Worm (Caenorhabditis elegans) whole organism, early embryonic: ENCODE data around the gene egli-1.

Experiments
- B0310.2 ChIP-seq: sonication (generic microtip); optimal IDR thresholded peaks from 2 replicates; lab custom pipeline; 2016; ENCODE audit warnings: mild to moderate bottlenecking, missing genetic modification characterization, missing compliant biosample characterization
- F13C5.2 ChIP-seq: sonication (generic microtip); optimal IDR thresholded peaks from 2 replicates; lab custom pipeline; 2017; ENCODE audit warnings: mild to moderate bottlenecking, missing genetic modification characterization, inconsistent platforms, missing compliant biosample characterization
- aly-1 ChIP-seq: sonication (generic microtip); optimal IDR thresholded peaks from 2 replicates; lab custom pipeline; 2016; ENCODE audit warnings: missing genetic modification characterization, missing compliant biosample characterization
- ama-1 ChIP-seq: fragments of 150-350 bp; optimal IDR thresholded peaks from 2 replicates; lab custom pipeline; 2014
- ceh-13 ChIP-seq: fragments of 200-800 bp; sonication (Bioruptor generic); optimal IDR thresholded peaks from 2 replicates; lab custom pipeline; 2018; ENCODE audit warnings: mild to moderate bottlenecking, missing genetic modification characterization, missing compliant biosample characterization
- ceh-36 ChIP-seq: sonication (generic microtip); optimal IDR thresholded peaks from 2 replicates; lab custom pipeline; 2016; ENCODE audit warnings: missing genetic modification characterization, inconsistent platforms, missing compliant biosample characterization
- ets-7 ChIP-seq: sonication (generic microtip); optimal IDR thresholded peaks from 2 replicates; lab custom pipeline; 2016; ENCODE audit warnings: missing genotype, missing genetic modification characterization, missing compliant biosample characterization
- flt-1 ChIP-seq: fragments of 200-800 bp; sonication (Bioruptor generic); IDR thresholded peaks from 2 replicates; pipeline ENCODE4 v1.3.6; 2022; ENCODE audit warnings: missing genetic modification characterization, missing compliant biosample characterization
- hmbx-1 ChIP-seq: sonication (generic microtip); optimal IDR thresholded peaks from 2 replicates; lab custom pipeline; 2016; ENCODE audit warnings: mild to moderate bottlenecking, missing genetic modification characterization, missing compliant biosample characterization
- hmg-4 ChIP-seq: fragments of 200-800 bp; sonication (Bioruptor generic); optimal IDR thresholded peaks from 2 replicates; lab custom pipeline; 2018; ENCODE audit warnings: mild to moderate bottlenecking, missing genetic modification characterization, missing compliant biosample characterization
- hnd-1 ChIP-seq: sonication (generic microtip); optimal IDR thresholded peaks from 2 replicates; lab custom pipeline; 2016; ENCODE audit warnings: missing genetic modification characterization, missing compliant biosample characterization
- pes-1 ChIP-seq: fragments of 200-800 bp; sonication (Bioruptor generic); IDR thresholded peaks from 2 replicates; pipeline ENCODE4 v1.3.6; 2022; ENCODE audit warnings: missing genetic modification reagents, missing genetic modification characterization, missing compliant biosample characterization
- scrt-1 ChIP-seq: fragments of 200-800 bp; sonication (Bioruptor generic); IDR thresholded peaks from 2 replicates; pipeline ENCODE4 v1.3.6; 2022; ENCODE audit warnings: missing genetic modification characterization, missing compliant biosample characterization
- sea-1 ChIP-seq: fragments of 200-800 bp; sonication (Bioruptor generic); conservative IDR thresholded peaks from 2 replicates; pipeline ENCODE4 v1.3.6; 2022; ENCODE audit warnings: missing genetic modification characterization, missing compliant biosample characterization
- tbx-11 ChIP-seq: fragments of 200-800 bp; sonication (Bioruptor generic); IDR thresholded peaks from 2 replicates; pipeline ENCODE4 v1.3.6; 2022; ENCODE audit warnings: missing genetic modification characterization, missing compliant biosample characterization
- tbx-37 ChIP-seq: fragments of 200-800 bp; sonication (Bioruptor generic); conservative IDR thresholded peaks from 2 replicates; pipeline ENCODE4 v1.3.6; 2022; ENCODE audit warnings: missing genetic modification reagents, missing genetic modification characterization, missing compliant biosample characterization
- tra-4 ChIP-seq: sonication (generic microtip); optimal IDR thresholded peaks from 2 replicates; lab custom pipeline; 2017; ENCODE audit warnings: missing genetic modification characterization, missing compliant biosample characterization

Gene egli-1

ce11 chrII:9306835-9307234 is 16.9 kb upstream of the egli-1 start:
- TF ChIP-seq sea-1 (GFP tag; lab: Robert Waterston, UW) = no peak
- TF ChIP-seq hmbx-1 = no peak
- no peak for TF ChIP-seq ets-7 (tag; lab: Kevin White, UChicago)
- TF ChIP-seq tbx-11 (GFP tag; lab: Robert Waterston, UW) = no peak
- TF ChIP-seq tbx-37 (GFP tag; lab: Robert Waterston, UW) = no peak
- TF ChIP-seq ceh-36 (tag; lab: Kevin White, UChicago) = no peak
- TF ChIP-seq ceh-13 (GFP tag; lab: Kevin White, UChicago) = no peak
- no peak for TF ChIP-seq scrt-1 (GFP tag; lab: Robert Waterston, UW)
- no peak for TF ChIP-seq pes-1 (GFP tag; lab: Robert Waterston, UW)
- no peak for TF ChIP-seq F13C5.2 (tag; lab: Kevin White, UChicago)
- no peak for TF ChIP-seq B0310.2 (tag; lab: Kevin White, UChicago)
- no peak for TF ChIP-seq ama-1 (lab: Kevin White, UChicago)

- TF ChIP-seq tbx-11 (GFP tag; lab: Robert Waterston, UW) (no peak), tra-4 (tag; lab: Kevin White, UChicago) (no peak), hmg-4 (GFP tag; lab: Kevin White, UChicago) (peak; percentile 74), tbx-37 (GFP tag; lab: Robert Waterston, UW) (no peak), flt-1 (GFP tag; lab: Robert Waterston, UW) (peak; percentile 26; the same call in 1 of the 2 replicates), ceh-13 (GFP tag; lab: Kevin White, UChicago) (no peak), hnd-1 (tag; lab: Kevin White, UChicago) (no peak), ceh-36 (tag; lab: Kevin White, UChicago) (no peak), hmbx-1 (no peak), ets-7 (tag; lab: Kevin White, UChicago) (peak; percentile 48), ama-1 (lab: Kevin White, UChicago) (no peak), scrt-1 (GFP tag; lab: Robert Waterston, UW) (no peak), pes-1 (GFP tag; lab: Robert Waterston, UW) (no peak; the same call in 1 of the 2 replicates), sea-1 (GFP tag; lab: Robert Waterston, UW) (peak; percentile 53; the same call in 1 of the 2 replicates), F13C5.2 (tag; lab: Kevin White, UChicago) (peak; percentile 80), B0310.2 (tag; lab: Kevin White, UChicago) (peak; percentile 14)
Observed at ce11 chrII:9308614-9309046, 15.1 kb upstream of the egli-1 start.

ce11 chrII:9310204-9310603 is 13.6 kb upstream of the egli-1 start, which contains the start of gene cam-1:
TSS of gene cam-1 (minus strand) at chrII:9310304.
- TF ChIP-seq pes-1 (GFP tag; lab: Robert Waterston, UW) (no peak), hnd-1 (tag; lab: Kevin White, UChicago) (no peak), aly-1 (tag; lab: Kevin White, UChicago) (no peak), hmg-4 (GFP tag; lab: Kevin White, UChicago) (no peak), tbx-11 (GFP tag; lab: Robert Waterston, UW) (no peak), scrt-1 (GFP tag; lab: Robert Waterston, UW) (no peak), ama-1 (lab: Kevin White, UChicago) (no peak), flt-1 (GFP tag; lab: Robert Waterston, UW) (no peak), F13C5.2 (tag; lab: Kevin White, UChicago) (no peak), tra-4 (tag; lab: Kevin White, UChicago) (no peak), sea-1 (GFP tag; lab: Robert Waterston, UW) (no peak), ceh-36 (tag; lab: Kevin White, UChicago) (no peak), B0310.2 (tag; lab: Kevin White, UChicago) (no peak)

- no peak for TF ChIP-seq aly-1 (tag; lab: Kevin White, UChicago)
- no peak for TF ChIP-seq hnd-1 (tag; lab: Kevin White, UChicago)
- TF ChIP-seq tra-4 (tag; lab: Kevin White, UChicago) = no peak
- no peak for TF ChIP-seq ama-1 (lab: Kevin White, UChicago)
- TF ChIP-seq F13C5.2 (tag; lab: Kevin White, UChicago) = no peak
- TF ChIP-seq ceh-36 (tag; lab: Kevin White, UChicago) = no peak
- TF ChIP-seq B0310.2 (tag; lab: Kevin White, UChicago) = no peak
- TF ChIP-seq scrt-1 (GFP tag; lab: Robert Waterston, UW) = no peak
- TF ChIP-seq ceh-13 (GFP tag; lab: Kevin White, UChicago) = no peak
Observed at ce11 chrII:9310794-9311193, 13.0 kb upstream of the egli-1 start.

- TF ChIP-seq tbx-37 (GFP tag; lab: Robert Waterston, UW) (no peak), ceh-13 (GFP tag; lab: Kevin White, UChicago) (no peak), tra-4 (tag; lab: Kevin White, UChicago) (no peak), hmg-4 (GFP tag; lab: Kevin White, UChicago) (no peak), tbx-11 (GFP tag; lab: Robert Waterston, UW) (no peak), ets-7 (tag; lab: Kevin White, UChicago) (no peak), ama-1 (lab: Kevin White, UChicago) (no peak), hnd-1 (tag; lab: Kevin White, UChicago) (no peak), F13C5.2 (tag; lab: Kevin White, UChicago) (no peak), pes-1 (GFP tag; lab: Robert Waterston, UW) (no peak), sea-1 (GFP tag; lab: Robert Waterston, UW) (no peak), scrt-1 (GFP tag; lab: Robert Waterston, UW) (no peak), flt-1 (GFP tag; lab: Robert Waterston, UW) (no peak), ceh-36 (tag; lab: Kevin White, UChicago) (no peak), B0310.2 (tag; lab: Kevin White, UChicago) (no peak), hmbx-1 (no peak), aly-1 (tag; lab: Kevin White, UChicago) (no peak)
Observed at ce11 chrII:9311702-9312101, 12.1 kb upstream of the egli-1 start.

- TF ChIP-seq ets-7 (tag; lab: Kevin White, UChicago) = no peak
- TF ChIP-seq hmg-4 (GFP tag; lab: Kevin White, UChicago) = no peak
- no peak for TF ChIP-seq aly-1 (tag; lab: Kevin White, UChicago)
- TF ChIP-seq F13C5.2 (tag; lab: Kevin White, UChicago) = no peak
- TF ChIP-seq tbx-37 (GFP tag; lab: Robert Waterston, UW) = no peak
- TF ChIP-seq tra-4 (tag; lab: Kevin White, UChicago) = no peak
- TF ChIP-seq scrt-1 (GFP tag; lab: Robert Waterston, UW) = no peak
- no peak for TF ChIP-seq B0310.2 (tag; lab: Kevin White, UChicago)
- TF ChIP-seq hnd-1 (tag; lab: Kevin White, UChicago) = no peak
- TF ChIP-seq ceh-36 (tag; lab: Kevin White, UChicago) = no peak
- TF ChIP-seq tbx-11 (GFP tag; lab: Robert Waterston, UW) = no peak
- TF ChIP-seq sea-1 (GFP tag; lab: Robert Waterston, UW) = no peak
- no peak for TF ChIP-seq ama-1 (lab: Kevin White, UChicago)
- TF ChIP-seq flt-1 (GFP tag; lab: Robert Waterston, UW) = no peak
- TF ChIP-seq hmbx-1 = no peak
- no peak for TF ChIP-seq ceh-13 (GFP tag; lab: Kevin White, UChicago)
- TF ChIP-seq pes-1 (GFP tag; lab: Robert Waterston, UW) = no peak
Observed at ce11 chrII:9313335-9313734, 10.4 kb upstream of the egli-1 start.
